Fruit fly (Drosophila melanogaster): ENCODE results near the gene alpha-Spec.
A peak's percentile ranks its signal among the peaks of the same experiment; 100 is the strongest.

The alpha-Spec gene

dm6 chr3L:1794943-1795696 is at the start of gene alpha-Spec, which contains the start of the genes dlt and Cdc37:
alpha-Spec (minus strand) TSS chr3L:1795328.
dlt (minus strand) TSS chr3L:1795328.
Cdc37 (plus strand) TSS chr3L:1795392.
- TF ChIP-seq bab1 (GFP tag; optimal IDR thresholded peaks at IDR 0.05) (peak; percentile 68), CG7045 (GFP tag; optimal IDR thresholded peaks at IDR 0.05) (no peak), CG14711 (tag; optimal IDR thresholded peaks at IDR 0.05) (peak; percentile 44), Crg-1 (GFP tag; optimal IDR thresholded peaks at IDR 0.05) (no peak), tj (GFP tag; optimal IDR thresholded peaks at IDR 0.05) (no peak), kay (GFP tag; ENCODE audit: borderline replicate concordance) (no peak), ovo (GFP tag; optimal IDR thresholded peaks at IDR 0.05) (no peak), Mnt (GFP tag; optimal IDR thresholded peaks at IDR 0.05) (peak; percentile 16), Hr96 (GFP tag; optimal IDR thresholded peaks at IDR 0.05) (no peak), cic (GFP tag; optimal IDR thresholded peaks at IDR 0.05) (peak; percentile 15), CG1620 (GFP tag; optimal IDR thresholded peaks at IDR 0.05) (no peak), CG12768 (GFP tag; optimal IDR thresholded peaks at IDR 0.05) (peak; percentile 44), CG11617 (GFP tag; optimal IDR thresholded peaks at IDR 0.05) (no peak), Clk (GFP tag; optimal IDR thresholded peaks at IDR 0.05) (no peak), cnc (optimal IDR thresholded peaks at IDR 0.05) (no peak), pad (GFP tag; optimal IDR thresholded peaks at IDR 0.05) (no peak), toe (GFP tag; optimal IDR thresholded peaks at IDR 0.05) (no peak), CG7101 (tag; optimal IDR thresholded peaks at IDR 0.05) (peak; percentile 50), CG33017 (tag; optimal IDR thresholded peaks at IDR 0.05) (peak; percentile 22), CG5204 (GFP tag; optimal IDR thresholded peaks at IDR 0.05) (no peak)

dm6 chr3L:1844600-1844999 is 49.5 kb upstream of the alpha-Spec start:
- TF ChIP-seq CG7045 (GFP tag; optimal IDR thresholded peaks at IDR 0.05) (no peak), CG14711 (tag; optimal IDR thresholded peaks at IDR 0.05) (no peak), CG12768 (GFP tag; optimal IDR thresholded peaks at IDR 0.05) (no peak), CG1620 (GFP tag; optimal IDR thresholded peaks at IDR 0.05) (no peak), cic (GFP tag; optimal IDR thresholded peaks at IDR 0.05) (no peak), CG11617 (GFP tag; optimal IDR thresholded peaks at IDR 0.05) (no peak), CG5204 (GFP tag; optimal IDR thresholded peaks at IDR 0.05) (no peak), kay (GFP tag; ENCODE audit: borderline replicate concordance) (no peak), Mnt (GFP tag; optimal IDR thresholded peaks at IDR 0.05) (no peak), cnc (optimal IDR thresholded peaks at IDR 0.05) (no peak), Hr96 (GFP tag; optimal IDR thresholded peaks at IDR 0.05) (no peak), CG33017 (tag; optimal IDR thresholded peaks at IDR 0.05) (no peak), CG7101 (tag; optimal IDR thresholded peaks at IDR 0.05) (no peak), tj (GFP tag; optimal IDR thresholded peaks at IDR 0.05) (no peak), Clk (GFP tag; optimal IDR thresholded peaks at IDR 0.05) (no peak)

- TF ChIP-seq cic (GFP tag; optimal IDR thresholded peaks at IDR 0.05) (no peak), CG7045 (GFP tag; optimal IDR thresholded peaks at IDR 0.05) (no peak), Crg-1 (GFP tag; optimal IDR thresholded peaks at IDR 0.05) (no peak), kay (GFP tag; ENCODE audit: borderline replicate concordance) (no peak), ovo (GFP tag; optimal IDR thresholded peaks at IDR 0.05) (no peak), CG12768 (GFP tag; optimal IDR thresholded peaks at IDR 0.05) (no peak), CG33017 (tag; optimal IDR thresholded peaks at IDR 0.05) (no peak), tj (GFP tag; optimal IDR thresholded peaks at IDR 0.05) (no peak), CG14711 (tag; optimal IDR thresholded peaks at IDR 0.05) (no peak), Mnt (GFP tag; optimal IDR thresholded peaks at IDR 0.05) (no peak), Clk (GFP tag; optimal IDR thresholded peaks at IDR 0.05) (no peak), CG7101 (tag; optimal IDR thresholded peaks at IDR 0.05) (no peak), CG11617 (GFP tag; optimal IDR thresholded peaks at IDR 0.05) (no peak), cnc (optimal IDR thresholded peaks at IDR 0.05) (no peak)
Measured at dm6 chr3L:1841984-1842383, 46.9 kb upstream of the alpha-Spec start, which contains the start of gene Cpr62Bc. Cpr62Bc (minus strand) TSS chr3L:1842084.

dm6 chr3L:1835064-1835463 is 39.9 kb upstream of the alpha-Spec start, which contains the start of gene Cpr62Bb:
Cpr62Bb (minus strand) TSS chr3L:1835164.
- no peak for TF ChIP-seq toe (GFP tag; optimal IDR thresholded peaks at IDR 0.05)
- no peak for TF ChIP-seq ovo (GFP tag; optimal IDR thresholded peaks at IDR 0.05)
- no peak for TF ChIP-seq Mnt (GFP tag; optimal IDR thresholded peaks at IDR 0.05)
- TF ChIP-seq pad (GFP tag; optimal IDR thresholded peaks at IDR 0.05): no peak
- no peak for TF ChIP-seq Crg-1 (GFP tag; optimal IDR thresholded peaks at IDR 0.05)
- TF ChIP-seq Hr96 (GFP tag; optimal IDR thresholded peaks at IDR 0.05): no peak
- no peak for TF ChIP-seq cnc (optimal IDR thresholded peaks at IDR 0.05)
- no peak for TF ChIP-seq Clk (GFP tag; optimal IDR thresholded peaks at IDR 0.05)
- TF ChIP-seq bab1 (GFP tag; optimal IDR thresholded peaks at IDR 0.05): no peak
- TF ChIP-seq CG11617 (GFP tag; optimal IDR thresholded peaks at IDR 0.05): no peak
- TF ChIP-seq CG14711 (tag; optimal IDR thresholded peaks at IDR 0.05): no peak
- no peak for TF ChIP-seq CG7045 (GFP tag; optimal IDR thresholded peaks at IDR 0.05)
- TF ChIP-seq CG7101 (tag; optimal IDR thresholded peaks at IDR 0.05): no peak
- no peak for TF ChIP-seq cic (GFP tag; optimal IDR thresholded peaks at IDR 0.05)
- TF ChIP-seq CG1620 (GFP tag; optimal IDR thresholded peaks at IDR 0.05): no peak

- TF ChIP-seq ovo (GFP tag; optimal IDR thresholded peaks at IDR 0.05) (no peak), CG7101 (tag; optimal IDR thresholded peaks at IDR 0.05) (no peak), tj (GFP tag; optimal IDR thresholded peaks at IDR 0.05) (no peak), cic (GFP tag; optimal IDR thresholded peaks at IDR 0.05) (no peak)
Measured at dm6 chr3L:1831753-1832268, 36.7 kb upstream of the alpha-Spec start, which contains the start of gene Cpr62Ba. Cpr62Ba (minus strand) TSS chr3L:1831783.

- TF ChIP-seq Clk (GFP tag; optimal IDR thresholded peaks at IDR 0.05) (no peak), Hr96 (GFP tag; optimal IDR thresholded peaks at IDR 0.05) (no peak), CG33017 (tag; optimal IDR thresholded peaks at IDR 0.05) (no peak), Mnt (GFP tag; optimal IDR thresholded peaks at IDR 0.05) (no peak), tj (GFP tag; optimal IDR thresholded peaks at IDR 0.05) (no peak), ovo (GFP tag; optimal IDR thresholded peaks at IDR 0.05) (no peak), CG11617 (GFP tag; optimal IDR thresholded peaks at IDR 0.05) (no peak), Crg-1 (GFP tag; optimal IDR thresholded peaks at IDR 0.05) (no peak), pad (GFP tag; optimal IDR thresholded peaks at IDR 0.05) (no peak), cnc (optimal IDR thresholded peaks at IDR 0.05) (no peak), kay (GFP tag; ENCODE audit: borderline replicate concordance) (no peak)
Measured at dm6 chr3L:1829539-1829938, 34.4 kb upstream of the alpha-Spec start.

All from whole organism, adult.